Worm (Caenorhabditis elegans): ENCODE measurements around the gene hpo-30.

DNA sequence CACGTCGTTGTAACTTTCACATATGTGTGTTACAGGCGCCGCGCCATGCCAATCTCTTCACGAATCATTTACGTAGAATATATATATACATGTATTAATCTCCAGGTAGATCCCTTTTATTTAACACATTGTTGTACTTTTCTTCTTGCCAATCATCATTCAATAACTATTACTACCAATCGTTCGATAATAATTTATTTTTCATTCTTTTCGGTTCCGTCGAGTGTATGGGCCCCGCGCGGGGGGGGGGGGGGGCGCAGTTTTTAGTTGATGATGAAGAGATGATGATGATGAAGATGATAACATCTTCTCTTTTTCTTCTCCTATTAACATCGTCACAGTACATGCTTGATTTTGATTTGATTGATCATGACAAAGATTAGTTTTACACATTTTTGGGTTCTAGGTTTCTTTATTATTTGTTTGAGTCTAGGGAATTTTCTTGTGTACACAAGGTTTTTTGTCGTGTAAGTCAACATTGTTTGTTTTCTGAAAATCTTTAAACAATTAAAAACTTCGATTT lies 10.9 kb downstream of the hpo-30 start:
- TF ChIP-seq ets-7 (tag; optimal IDR thresholded peaks at IDR 0.05), result no peak
- no peak for TF ChIP-seq ama-1 (optimal IDR thresholded peaks at IDR 0.05)
- no peak for TF ChIP-seq hmbx-1 (tag; optimal IDR thresholded peaks at IDR 0.05)
